Worm (Caenorhabditis elegans) whole organism, mixed stage, embryonic: ENCODE data around the gene sqv-8.

Source experiments
- M03D4.4 ChIP-seq: sonication (generic microtip); optimal IDR thresholded peaks from 2 replicates; lab custom pipeline; 2017; ENCODE audit warnings: mild to moderate bottlenecking, missing genetic modification characterization, missing compliant biosample characterization
- blmp-1 ChIP-seq: fragments of 150-350 bp; optimal IDR thresholded peaks from 2 replicates; lab custom pipeline; 2014; ENCODE audit warnings: missing biosample characterization, missing genetic modification characterization
- ceh-39 ChIP-seq: fragments of 150-350 bp; optimal IDR thresholded peaks from 2 replicates; lab custom pipeline; 2014; ENCODE audit warnings: missing biosample characterization, missing genetic modification characterization
- ceh-43 ChIP-seq: fragments of 200-800 bp; sonication (Bioruptor generic); optimal IDR thresholded peaks from 2 replicates; lab custom pipeline; 2018; ENCODE audit warnings: mild to moderate bottlenecking, missing genetic modification characterization, moderate library complexity, missing compliant biosample characterization
- ceh-83 ChIP-seq: fragments of 200-800 bp; sonication (Bioruptor generic); optimal IDR thresholded peaks from 2 replicates; lab custom pipeline; 2018; ENCODE audit warnings: mild to moderate bottlenecking, missing genetic modification characterization, missing compliant biosample characterization
- ces-1 ChIP-seq: fragments of 150-350 bp; optimal IDR thresholded peaks from 2 replicates; lab custom pipeline; 2014; ENCODE audit warnings: missing biosample characterization, missing genetic modification reagents, missing genetic modification characterization
- cnd-1 ChIP-seq: fragments of 200-800 bp; sonication (Bioruptor generic); optimal IDR thresholded peaks from 2 replicates; lab custom pipeline; 2018; ENCODE audit warnings: mild to moderate bottlenecking, missing genetic modification characterization, missing compliant biosample characterization
- drap-1 ChIP-seq: fragments of 200-800 bp; sonication (Bioruptor generic); optimal IDR thresholded peaks from 3 replicates; lab custom pipeline; 2018; ENCODE audit warnings: mild to moderate bottlenecking, missing genetic modification characterization, missing compliant biosample characterization
- elt-1 ChIP-seq: sonication (generic microtip); optimal IDR thresholded peaks from 2 replicates; lab custom pipeline; 2017; ENCODE audit warnings: missing genetic modification characterization, mild to moderate bottlenecking, missing compliant biosample characterization, antibody characterized with exemption, moderate library complexity, borderline replicate concordance; ENCODE audit not compliant: insufficient read depth
- flh-1 ChIP-seq: fragments of 200-800 bp; sonication (Bioruptor generic); optimal IDR thresholded peaks from 2 replicates; lab custom pipeline; 2018; ENCODE audit warnings: mild to moderate bottlenecking, missing genetic modification characterization, moderate library complexity, missing compliant biosample characterization
- ham-2 ChIP-seq: fragments of 200-800 bp; sonication (Bioruptor generic); optimal IDR thresholded peaks from 2 replicates; lab custom pipeline; 2018; ENCODE audit warnings: mild to moderate bottlenecking, missing genetic modification characterization, missing compliant biosample characterization
- hlh-1 ChIP-seq: fragments of 150-350 bp; optimal IDR thresholded peaks from 2 replicates; lab custom pipeline; 2014; ENCODE audit warnings: missing biosample characterization, missing genetic modification reagents, missing genetic modification characterization
- lin-13 ChIP-seq: fragments of 150-350 bp; optimal IDR thresholded peaks from 2 replicates; lab custom pipeline; 2014; ENCODE audit warnings: missing biosample characterization, missing genetic modification characterization
- lin-32 ChIP-seq: fragments of 200-800 bp; sonication (Bioruptor generic); optimal IDR thresholded peaks from 2 replicates; lab custom pipeline; 2018; ENCODE audit warnings: mild to moderate bottlenecking, missing genetic modification characterization, missing compliant biosample characterization
- lsy-2 ChIP-seq: fragments of 150-350 bp; optimal IDR thresholded peaks from 2 replicates; lab custom pipeline; 2014; ENCODE audit warnings: missing biosample characterization, missing genetic modification characterization
- mep-1 ChIP-seq: fragments of 150-350 bp; optimal IDR thresholded peaks from 2 replicates; lab custom pipeline; 2017; ENCODE audit warnings: missing biosample characterization, missing genetic modification reagents, missing genetic modification characterization, inconsistent platforms
- mls-2 ChIP-seq: sonication (generic microtip); optimal IDR thresholded peaks from 2 replicates; lab custom pipeline; 2016; ENCODE audit warnings: mild to moderate bottlenecking, missing genetic modification characterization, moderate library complexity, missing compliant biosample characterization
- nhr-12 ChIP-seq: fragments of 150-350 bp; optimal IDR thresholded peaks from 2 replicates; lab custom pipeline; 2014; ENCODE audit warnings: missing biosample characterization, missing genetic modification characterization
- nhr-2 ChIP-seq: fragments of 150-350 bp; optimal IDR thresholded peaks from 2 replicates; lab custom pipeline; 2014; ENCODE audit warnings: missing biosample characterization, missing genetic modification characterization
- nhr-237 ChIP-seq: fragments of 150-350 bp; optimal IDR thresholded peaks from 2 replicates; lab custom pipeline; 2014; ENCODE audit warnings: missing biosample characterization, missing genetic modification characterization
- nhr-28 ChIP-seq: fragments of 150-350 bp; optimal IDR thresholded peaks from 2 replicates; lab custom pipeline; 2014; ENCODE audit warnings: missing biosample characterization, missing genetic modification characterization
- pha-4 ChIP-seq: fragments of 150-350 bp; optimal IDR thresholded peaks from 2 replicates; lab custom pipeline; 2018; ENCODE audit warnings: missing biosample characterization, missing genetic modification reagents, missing genetic modification characterization
- sem-2 ChIP-seq: fragments of 200-800 bp; sonication (Bioruptor generic); optimal IDR thresholded peaks from 2 replicates; lab custom pipeline; 2018; ENCODE audit warnings: mild to moderate bottlenecking, missing genetic modification characterization, missing compliant biosample characterization
- sptf-1 ChIP-seq: sonication (generic microtip); optimal IDR thresholded peaks from 2 replicates; lab custom pipeline; 2017; ENCODE audit warnings: mild to moderate bottlenecking, missing genetic modification characterization, moderate library complexity, missing compliant biosample characterization
- tbx-8 ChIP-seq: fragments of 200-800 bp; sonication (Bioruptor generic); optimal IDR thresholded peaks from 2 replicates; lab custom pipeline; 2018; ENCODE audit warnings: mild to moderate bottlenecking, missing genetic modification characterization, moderate library complexity, missing compliant biosample characterization
- unc-120 ChIP-seq: sonication (generic microtip); optimal IDR thresholded peaks from 2 replicates; lab custom pipeline; 2017; ENCODE audit warnings: missing genetic modification characterization, missing compliant biosample characterization; ENCODE audit not compliant: poor library complexity, severe bottlenecking
- unc-39 ChIP-seq: fragments of 150-350 bp; optimal IDR thresholded peaks from 2 replicates; lab custom pipeline; 2014; ENCODE audit warnings: missing biosample characterization, missing genetic modification characterization
- unc-62 ChIP-seq: fragments of 150-350 bp; optimal IDR thresholded peaks from 2 replicates; lab custom pipeline; 2014; ENCODE audit warnings: missing biosample characterization, missing genetic modification reagents, missing genetic modification characterization
- ztf-11 ChIP-seq: fragments of 150-350 bp; optimal IDR thresholded peaks from 2 replicates; lab custom pipeline; 2014; ENCODE audit warnings: missing biosample characterization, missing genetic modification characterization

Gene sqv-8

ce11 chrII:9617039-9617901 lies 29.5 kb upstream of the sqv-8 start, which contains the start of gene hal-3:
Gene hal-3, minus strand, starts transcription at chrII:9617125.
- no peak for TF ChIP-seq lin-13 (tag; lab: Kevin White, UChicago)
- peak; percentile 2 for TF ChIP-seq sptf-1 (tag; lab: Kevin White, UChicago)

ce11 chrII:9617902-9618245 lies 28.9 kb upstream of the sqv-8 start:
- TF ChIP-seq ceh-39 (tag; lab: Kevin White, UChicago) (no peak), ztf-11 (tag; lab: Kevin White, UChicago) (no peak), lsy-2 (tag; lab: Kevin White, UChicago) (no peak), ceh-43 (no peak), mls-2 (tag; lab: Kevin White, UChicago) (no peak), ceh-83 (GFP tag; lab: Kevin White, UChicago) (no peak), flh-1 (GFP tag; lab: Kevin White, UChicago) (no peak), drap-1 (no peak), mep-1 (tag; lab: Kevin White, UChicago) (no peak), blmp-1 (tag; lab: Kevin White, UChicago) (no peak), cnd-1 (tag; lab: Kevin White, UChicago) (no peak), nhr-12 (tag; lab: Kevin White, UChicago) (no peak), unc-120 (tag; lab: Kevin White, UChicago) (no peak)

ce11 chrII:9618759-9619158 lies 28.0 kb upstream of the sqv-8 start:
- TF ChIP-seq mls-2 (tag; lab: Kevin White, UChicago) (no peak), unc-120 (tag; lab: Kevin White, UChicago) (no peak), lin-13 (tag; lab: Kevin White, UChicago) (no peak), lsy-2 (tag; lab: Kevin White, UChicago) (no peak), unc-62 (GFP tag; lab: Kevin White, UChicago) (no peak), drap-1 (no peak), nhr-2 (tag; lab: Kevin White, UChicago) (no peak), M03D4.4 (tag; lab: Kevin White, UChicago) (no peak), ham-2 (GFP tag; lab: Kevin White, UChicago) (no peak), pha-4 (tag; lab: Kevin White, UChicago) (no peak), ceh-43 (no peak), mep-1 (tag; lab: Kevin White, UChicago) (no peak), sem-2 (no peak), unc-39 (no peak), elt-1 (tag; lab: Kevin White, UChicago) (no peak), ces-1 (GFP tag; lab: Kevin White, UChicago) (no peak), nhr-28 (tag; lab: Kevin White, UChicago) (no peak)

- TF ChIP-seq nhr-237 (tag; lab: Kevin White, UChicago) (no peak), sem-2 (no peak), nhr-12 (tag; lab: Kevin White, UChicago) (no peak), lin-13 (tag; lab: Kevin White, UChicago) (no peak), tbx-8 (GFP tag; lab: Kevin White, UChicago) (no peak), mls-2 (tag; lab: Kevin White, UChicago) (no peak), lin-32 (GFP tag; lab: Kevin White, UChicago) (no peak), ztf-11 (tag; lab: Kevin White, UChicago) (no peak), unc-62 (GFP tag; lab: Kevin White, UChicago) (peak; percentile 84), ceh-39 (tag; lab: Kevin White, UChicago) (no peak), unc-39 (no peak), elt-1 (tag; lab: Kevin White, UChicago) (peak; percentile 85), ham-2 (GFP tag; lab: Kevin White, UChicago) (peak; percentile 63), drap-1 (peak; percentile 42), unc-120 (tag; lab: Kevin White, UChicago) (peak; percentile 63), hlh-1 (tag; lab: Kevin White, UChicago) (peak; percentile 70), ces-1 (GFP tag; lab: Kevin White, UChicago) (no peak)
- TF ChIP-seq, all 35 proteins: peak for 6
Observed at ce11 chrII:9619402-9619862, 27.3 kb upstream of the sqv-8 start.
